Worm (Caenorhabditis elegans) whole organism, L2 larva: ENCODE data around the gene F47B8.5.

ENCODE experiments used
- C34F6.9 ChIP-seq: fragments of 150-350 bp; optimal IDR thresholded peaks from 2 replicates; lab custom pipeline; 2014; ENCODE audit warnings: missing biosample characterization, missing genetic modification characterization
- F13H6.1 ChIP-seq: sonication (generic microtip); optimal IDR thresholded peaks from 2 replicates; lab custom pipeline; 2016; ENCODE audit warnings: missing genetic modification characterization, missing compliant biosample characterization
- R02D3.7 ChIP-seq: fragments of 150-350 bp; optimal IDR thresholded peaks from 2 replicates; lab custom pipeline; 2014; ENCODE audit warnings: missing biosample characterization, missing genetic modification characterization
- Y55F3AM.14 ChIP-seq: fragments of 200-800 bp; sonication (Bioruptor generic); optimal IDR thresholded peaks from 2 replicates; lab custom pipeline; 2018; ENCODE audit warnings: mild to moderate bottlenecking, missing genetic modification characterization, missing compliant biosample characterization
- ZK546.5 ChIP-seq: sonication (generic microtip); optimal IDR thresholded peaks from 2 replicates; lab custom pipeline; 2017; ENCODE audit warnings: missing biosample characterization, missing genetic modification characterization
- alr-1 ChIP-seq: fragments of 150-350 bp; optimal IDR thresholded peaks from 2 replicates; lab custom pipeline; 2014; ENCODE audit warnings: missing biosample characterization, missing genetic modification characterization
- aly-2 ChIP-seq: fragments of 150-350 bp; optimal IDR thresholded peaks from 2 replicates; lab custom pipeline; 2014; ENCODE audit warnings: missing biosample characterization, missing genetic modification characterization
- ama-1 ChIP-seq: fragments of 150-350 bp; optimal IDR thresholded peaks from 2 replicates; lab custom pipeline; 2018; ENCODE audit warnings: inconsistent platforms
- blmp-1 ChIP-seq: sonication (generic microtip); optimal IDR thresholded peaks from 2 replicates; lab custom pipeline; 2017; ENCODE audit warnings: missing genetic modification characterization, mild to moderate bottlenecking, missing compliant biosample characterization, antibody characterized with exemption, moderate library complexity; ENCODE audit not compliant: insufficient read depth
- ceh-16 ChIP-seq: fragments of 150-350 bp; optimal IDR thresholded peaks from 2 replicates; lab custom pipeline; 2014; ENCODE audit warnings: missing biosample characterization, missing genetic modification characterization
- ceh-82 ChIP-seq: fragments of 150-350 bp; optimal IDR thresholded peaks from 2 replicates; lab custom pipeline; 2014; ENCODE audit warnings: missing biosample characterization, missing genetic modification characterization
- crh-2 ChIP-seq: sonication (generic microtip); optimal IDR thresholded peaks from 2 replicates; lab custom pipeline; 2017; ENCODE audit warnings: missing biosample characterization, missing genetic modification characterization
- elt-1 ChIP-seq: fragments of 150-350 bp; optimal IDR thresholded peaks from 2 replicates; lab custom pipeline; 2014; ENCODE audit warnings: missing biosample characterization, missing genetic modification characterization
- elt-3 ChIP-seq: sonication (generic microtip); optimal IDR thresholded peaks from 2 replicates; lab custom pipeline; 2017; ENCODE audit warnings: missing biosample characterization, missing genetic modification characterization
- fos-1 ChIP-seq: fragments of 150-350 bp; optimal IDR thresholded peaks from 2 replicates; lab custom pipeline; 2014; ENCODE audit warnings: missing biosample characterization, missing genetic modification characterization
- gmeb-1 ChIP-seq: fragments of 150-350 bp; optimal IDR thresholded peaks from 2 replicates; lab custom pipeline; 2014; ENCODE audit warnings: missing biosample characterization, missing genetic modification characterization
- lin-11 ChIP-seq: fragments of 150-350 bp; sonication (generic microtip); optimal IDR thresholded peaks from 2 replicates; lab custom pipeline; 2014; ENCODE audit warnings: missing biosample characterization, missing genetic modification characterization, inconsistent platforms, mixed read lengths
- lin-13 ChIP-seq: fragments of 150-350 bp; optimal IDR thresholded peaks from 2 replicates; lab custom pipeline; 2014; ENCODE audit warnings: missing biosample characterization, missing genetic modification reagents, missing genetic modification characterization
- lin-39 ChIP-seq: fragments of 150-350 bp; optimal IDR thresholded peaks from 2 replicates; lab custom pipeline; 2014; ENCODE audit warnings: missing biosample characterization, missing genetic modification reagents, missing genetic modification characterization
- mbf-1 ChIP-seq: sonication (generic microtip); optimal IDR thresholded peaks from 2 replicates; lab custom pipeline; 2017; ENCODE audit warnings: missing biosample characterization, missing genetic modification characterization
- mdl-1 ChIP-seq, 2 experiments: fragments of 150-350 bp in 1 of 2; sonication (generic microtip) in 1 of 2; optimal IDR thresholded peaks; 2 replicates each; lab custom pipeline; 2017; ENCODE audit warnings: missing biosample characterization in 2 of 2, missing genetic modification characterization in 2 of 2
- nhr-10 ChIP-seq: sonication (generic microtip); optimal IDR thresholded peaks from 2 replicates; lab custom pipeline; 2017; ENCODE audit warnings: missing biosample characterization, missing genetic modification characterization
- nhr-11 ChIP-seq: fragments of 150-350 bp; optimal IDR thresholded peaks from 2 replicates; lab custom pipeline; 2014; ENCODE audit warnings: missing biosample characterization, missing genetic modification characterization
- nhr-129 ChIP-seq: fragments of 150-350 bp; optimal IDR thresholded peaks from 2 replicates; lab custom pipeline; 2014; ENCODE audit warnings: missing biosample characterization, missing genetic modification characterization
- nhr-21 ChIP-seq: fragments of 150-350 bp; optimal IDR thresholded peaks from 2 replicates; lab custom pipeline; 2014; ENCODE audit warnings: missing biosample characterization, missing genetic modification characterization
- nhr-23 ChIP-seq: fragments of 150-350 bp; optimal IDR thresholded peaks from 2 replicates; lab custom pipeline; 2014; ENCODE audit warnings: missing biosample characterization, missing genetic modification reagents, missing genetic modification characterization
- nhr-237 ChIP-seq: fragments of 150-350 bp; optimal IDR thresholded peaks from 2 replicates; lab custom pipeline; 2014; ENCODE audit warnings: missing biosample characterization, missing genetic modification characterization
- nhr-25 ChIP-seq: fragments of 150-350 bp; sonication (generic microtip); optimal IDR thresholded peaks from 3 replicates; lab custom pipeline; 2014; ENCODE audit warnings: missing biosample characterization, missing genetic modification characterization
- nhr-6 ChIP-seq: fragments of 150-350 bp; optimal IDR thresholded peaks from 2 replicates; lab custom pipeline; 2014; ENCODE audit warnings: missing biosample characterization, missing genetic modification characterization
- sem-4 ChIP-seq: fragments of 150-350 bp; optimal IDR thresholded peaks from 2 replicates; lab custom pipeline; 2014; ENCODE audit warnings: missing biosample characterization, missing genetic modification reagents, missing genetic modification characterization
- skn-1 ChIP-seq: sonication (generic microtip); optimal IDR thresholded peaks from 2 replicates; lab custom pipeline; 2017; ENCODE audit warnings: missing biosample characterization, missing genetic modification characterization
- sma-3 ChIP-seq: sonication (generic microtip); optimal IDR thresholded peaks from 2 replicates; lab custom pipeline; 2016; ENCODE audit warnings: missing genetic modification reagents, missing genetic modification characterization, missing compliant biosample characterization
- sma-9 ChIP-seq, 2 experiments: fragments of 150-350 bp in 1 of 2; sonication (generic microtip) in 1 of 2; optimal IDR thresholded peaks; 2 replicates each; lab custom pipeline; 2014 to 2016; ENCODE audit warnings: missing genetic modification characterization in 2 of 2, mild to moderate bottlenecking in 1 of 2, missing biosample characterization in 1 of 2, missing compliant biosample characterization in 1 of 2, missing genetic modification reagents in 1 of 2, moderate library complexity in 1 of 2
- snpc-4 ChIP-seq: fragments of 150-350 bp; optimal IDR thresholded peaks from 2 replicates; lab custom pipeline; 2014; ENCODE audit warnings: missing biosample characterization, missing genetic modification characterization
- unc-39 ChIP-seq: fragments of 150-350 bp; optimal IDR thresholded peaks from 2 replicates; lab custom pipeline; 2014; ENCODE audit warnings: missing biosample characterization, missing genetic modification characterization
- unc-55 ChIP-seq: fragments of 150-350 bp; sonication (generic microtip); optimal IDR thresholded peaks from 3 replicates; lab custom pipeline; 2014; ENCODE audit warnings: missing biosample characterization, missing genetic modification reagents, missing genetic modification characterization
- unc-62 ChIP-seq: fragments of 150-350 bp; optimal IDR thresholded peaks from 2 replicates; lab custom pipeline; 2014; ENCODE audit warnings: missing biosample characterization, missing genetic modification reagents, missing genetic modification characterization
- ztf-1 ChIP-seq: fragments of 200-800 bp; sonication (Bioruptor generic); conservative IDR thresholded peaks from 2 replicates; pipeline ENCODE4 v1.3.6; 2022; ENCODE audit warnings: missing genetic modification characterization, missing compliant biosample characterization
- ztf-11 ChIP-seq: sonication (generic microtip); optimal IDR thresholded peaks from 2 replicates; lab custom pipeline; 2017; ENCODE audit warnings: missing biosample characterization, missing genetic modification characterization
- ztf-4 ChIP-seq: fragments of 150-350 bp; optimal IDR thresholded peaks from 2 replicates; lab custom pipeline; 2014; ENCODE audit warnings: missing biosample characterization, missing genetic modification characterization

The F47B8.5 gene

ce11 chrV:14354258-14354877, 26.7 kb upstream of the F47B8.5 start, which contains the start of gene Y49A3A.3:
Gene Y49A3A.3, plus strand, starts transcription at chrV:14354410.
- TF ChIP-seq snpc-4 (tag; lab: Kevin White, UChicago): no peak
- peak; percentile 62 for TF ChIP-seq Y55F3AM.14 (GFP tag; lab: Kevin White, UChicago)
- TF ChIP-seq lin-13 (GFP tag; lab: Kevin White, UChicago): peak; percentile 37
- TF ChIP-seq elt-1 (tag; lab: Kevin White, UChicago): no peak
- TF ChIP-seq mdl-1 (tag; optimal IDR thresholded peaks at IDR 0.05; lab: Kevin White, UChicago): no peak
- TF ChIP-seq unc-39 (tag; lab: Kevin White, UChicago): no peak
- TF ChIP-seq ama-1 (lab: Kevin White, UChicago): peak; percentile 49
- TF ChIP-seq nhr-23: no peak
- peak; percentile 17 for TF ChIP-seq sma-9 (GFP tag; optimal IDR thresholded peaks at IDR 0.05; lab: Kevin White, UChicago)
- no peak for TF ChIP-seq sma-9 (tag; optimal IDR thresholded peaks at IDR 0.05; lab: Kevin White, UChicago)
- no peak for TF ChIP-seq mbf-1 (tag; lab: Kevin White, UChicago)
- peak; percentile 45 for TF ChIP-seq sma-3 (GFP tag; lab: Kevin White, UChicago)
- no peak for TF ChIP-seq fos-1 (tag; lab: Kevin White, UChicago)
- TF ChIP-seq nhr-11 (tag; lab: Kevin White, UChicago): no peak
- TF ChIP-seq nhr-25 (tag; lab: Kevin White, UChicago): peak; percentile 44
- TF ChIP-seq alr-1 (tag; lab: Kevin White, UChicago): no peak
- peak; percentile 17 for TF ChIP-seq crh-2 (tag; lab: Kevin White, UChicago)
- TF ChIP-seq ceh-82 (tag; lab: Kevin White, UChicago): no peak
- TF ChIP-seq nhr-129 (tag; lab: Kevin White, UChicago): peak; percentile 49
- peak; percentile 70 for TF ChIP-seq aly-2 (tag; lab: Kevin White, UChicago)
- TF ChIP-seq nhr-21 (tag; lab: Kevin White, UChicago): no peak
- TF ChIP-seq unc-62 (GFP tag; lab: Kevin White, UChicago): no peak
- TF ChIP-seq F13H6.1 (tag; lab: Kevin White, UChicago): peak; percentile 17
- peak; percentile 49 for TF ChIP-seq gmeb-1 (tag; lab: Kevin White, UChicago)
- TF ChIP-seq, all 48 proteins: peak for 11

- no peak for TF ChIP-seq sem-4 (tag; lab: Kevin White, UChicago)
- TF ChIP-seq mdl-1 (tag; optimal IDR thresholded peaks at IDR 0.05; lab: Kevin White, UChicago): no peak
- no peak for TF ChIP-seq nhr-21 (tag; lab: Kevin White, UChicago)
- TF ChIP-seq nhr-23: no peak
- TF ChIP-seq elt-1 (tag; lab: Kevin White, UChicago): no peak
- no peak for TF ChIP-seq Y55F3AM.14 (GFP tag; lab: Kevin White, UChicago)
- TF ChIP-seq ceh-16 (tag; lab: Kevin White, UChicago): no peak
- no peak for TF ChIP-seq nhr-25 (tag; lab: Kevin White, UChicago)
- no peak for TF ChIP-seq lin-11 (tag; lab: Kevin White, UChicago)
- TF ChIP-seq gmeb-1 (tag; lab: Kevin White, UChicago): no peak
- TF ChIP-seq unc-55 (GFP tag; lab: Kevin White, UChicago): no peak
- no peak for TF ChIP-seq ztf-4 (tag; lab: Kevin White, UChicago)
- no peak for TF ChIP-seq crh-2 (tag; lab: Kevin White, UChicago)
- no peak for TF ChIP-seq ztf-1 (GFP tag; lab: Robert Waterston, UW)
Measured at ce11 chrV:14352032-14352431, 24.4 kb upstream of the F47B8.5 start.

ce11 chrV:14351629-14352028, 24.0 kb upstream of the F47B8.5 start, which contains the start of gene vha-13:
Gene vha-13, plus strand, starts transcription at chrV:14351709.
- TF ChIP-seq ama-1 (lab: Kevin White, UChicago) (no peak), aly-2 (tag; lab: Kevin White, UChicago) (no peak), fos-1 (tag; lab: Kevin White, UChicago) (no peak), nhr-237 (no peak), sem-4 (tag; lab: Kevin White, UChicago) (no peak), ztf-1 (GFP tag; lab: Robert Waterston, UW) (no peak)

- no peak for TF ChIP-seq unc-62 (GFP tag; lab: Kevin White, UChicago)
- peak; percentile 80 for TF ChIP-seq unc-55 (GFP tag; lab: Kevin White, UChicago)
- TF ChIP-seq ztf-4 (tag; lab: Kevin White, UChicago): no peak
- peak; percentile 61 for TF ChIP-seq gmeb-1 (tag; lab: Kevin White, UChicago)
- peak; percentile 49 for TF ChIP-seq sma-9 (GFP tag; optimal IDR thresholded peaks at IDR 0.05; lab: Kevin White, UChicago)
- no peak for TF ChIP-seq sma-9 (tag; optimal IDR thresholded peaks at IDR 0.05; lab: Kevin White, UChicago)
- no peak for TF ChIP-seq elt-3 (tag; lab: Kevin White, UChicago)
- no peak for TF ChIP-seq ZK546.5 (tag; lab: Kevin White, UChicago)
- no peak for TF ChIP-seq elt-1 (tag; lab: Kevin White, UChicago)
- peak; percentile 90 for TF ChIP-seq C34F6.9 (tag; lab: Kevin White, UChicago)
- TF ChIP-seq lin-11 (tag; lab: Kevin White, UChicago): peak; percentile 59
- TF ChIP-seq nhr-21 (tag; lab: Kevin White, UChicago): peak; percentile 59
- peak; percentile 88 for TF ChIP-seq nhr-129 (tag; lab: Kevin White, UChicago)
- peak; percentile 54 for TF ChIP-seq blmp-1 (tag; lab: Kevin White, UChicago)
- TF ChIP-seq nhr-237: no peak
- no peak for TF ChIP-seq nhr-6
- no peak for TF ChIP-seq ztf-11 (tag; lab: Kevin White, UChicago)
- TF ChIP-seq mbf-1 (tag; lab: Kevin White, UChicago): no peak
- TF ChIP-seq crh-2 (tag; lab: Kevin White, UChicago): peak; percentile 93
- TF ChIP-seq sem-4 (tag; lab: Kevin White, UChicago): peak; percentile 37
- TF ChIP-seq F13H6.1 (tag; lab: Kevin White, UChicago): peak; percentile 79
- TF ChIP-seq lin-13 (GFP tag; lab: Kevin White, UChicago): peak; percentile 58
- TF ChIP-seq mdl-1 (tag; optimal IDR thresholded peaks at IDR 0.05; lab: Kevin White, UChicago): peak in 1 of 2 experiments; percentile 40
- no peak for TF ChIP-seq ceh-82 (tag; lab: Kevin White, UChicago)
- no peak for TF ChIP-seq R02D3.7 (tag; lab: Kevin White, UChicago)
- TF ChIP-seq ztf-1 (GFP tag; lab: Robert Waterston, UW): no peak
- TF ChIP-seq alr-1 (tag; lab: Kevin White, UChicago): no peak
- no peak for TF ChIP-seq lin-39
- no peak for TF ChIP-seq nhr-10 (tag; lab: Kevin White, UChicago)
- no peak for TF ChIP-seq skn-1 (tag; lab: Kevin White, UChicago)
Measured at ce11 chrV:14350949-14351348, 23.3 kb upstream of the F47B8.5 start.
